Worm (Caenorhabditis elegans) whole organism, L4/young adult: Measurements from ENCODE around the gene Y17G7B.12.

ENCODE experiments used
- W03F9.2 ChIP-seq: fragments of 150-350 bp; optimal IDR thresholded peaks from 2 replicates; lab custom pipeline; 2014; ENCODE audit warnings: missing biosample characterization, missing genetic modification characterization
- dao-5 ChIP-seq: sonication (generic microtip); optimal IDR thresholded peaks from 2 replicates; lab custom pipeline; 2016; ENCODE audit warnings: missing genotype, missing genetic modification characterization, moderate library complexity, missing compliant biosample characterization
- him-1 ChIP-seq: sonication (generic microtip); optimal IDR thresholded peaks from 2 replicates; lab custom pipeline; 2016; ENCODE audit warnings: missing genotype, missing genetic modification reagents, missing genetic modification characterization, missing compliant biosample characterization

DNA sequence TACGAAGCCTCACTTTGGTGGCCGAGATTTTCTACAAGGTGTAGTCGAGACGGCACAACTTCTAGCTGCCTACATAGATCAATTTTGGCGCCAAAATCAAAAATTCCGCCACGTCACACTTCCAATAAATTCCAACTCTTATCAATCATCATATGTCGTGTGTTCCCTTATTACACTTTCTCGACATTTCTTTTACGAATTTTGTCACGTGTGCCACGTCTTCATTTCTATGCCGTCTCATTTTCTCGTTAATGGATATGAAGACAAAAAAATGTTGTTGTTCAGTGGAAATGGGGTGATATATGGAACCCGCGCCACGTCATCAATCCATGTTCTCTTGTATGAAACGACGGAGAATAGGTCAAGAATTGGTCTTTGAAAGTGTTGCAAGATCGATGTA lies 27.9 kb downstream of the Y17G7B.12 start:
- TF ChIP-seq him-1 (tag; lab: Kevin White, UChicago) (no peak), W03F9.2 (tag; lab: Kevin White, UChicago) (no peak), dao-5 (tag; lab: Kevin White, UChicago) (no peak)
